Worm (Caenorhabditis elegans) whole organism, midembryonic: ENCODE measurements around the gene F10D2.8.

Experiments
- T22C8.4 ChIP-seq: fragments of 200-800 bp; sonication (Bioruptor generic); IDR thresholded peaks from 2 replicates; pipeline ENCODE4 v1.3.6; 2022; ENCODE audit warnings: missing genetic modification characterization, missing compliant biosample characterization
- flt-1 ChIP-seq: fragments of 200-800 bp; sonication (Bioruptor generic); IDR thresholded peaks from 2 replicates; pipeline ENCODE4 v1.3.6; 2022; ENCODE audit warnings: missing genetic modification characterization, missing compliant biosample characterization
- klf-2 ChIP-seq: fragments of 200-800 bp; sonication (Bioruptor generic); conservative IDR thresholded peaks from 2 replicates; pipeline ENCODE4 v1.3.6; 2022; ENCODE audit warnings: missing genetic modification reagents, missing genetic modification characterization, missing compliant biosample characterization
- med-1 ChIP-seq: sonication (generic microtip); optimal IDR thresholded peaks from 2 replicates; lab custom pipeline; 2017; ENCODE audit warnings: missing genetic modification characterization, mild to moderate bottlenecking, missing compliant biosample characterization, antibody characterized with exemption, missing genetic modification reagents; ENCODE audit not compliant: insufficient read depth
- ref-1 ChIP-seq: fragments of 200-800 bp; sonication (Bioruptor generic); conservative IDR thresholded peaks from 2 replicates; pipeline ENCODE4 v1.3.6; 2022; ENCODE audit warnings: missing genetic modification reagents, missing genetic modification characterization, missing compliant biosample characterization
- ztf-29 ChIP-seq: fragments of 200-800 bp; sonication (Bioruptor generic); IDR thresholded peaks from 2 replicates; pipeline ENCODE4 v1.3.6; 2022; ENCODE audit warnings: missing genetic modification reagents, missing genetic modification characterization, missing compliant biosample characterization

DNA sequence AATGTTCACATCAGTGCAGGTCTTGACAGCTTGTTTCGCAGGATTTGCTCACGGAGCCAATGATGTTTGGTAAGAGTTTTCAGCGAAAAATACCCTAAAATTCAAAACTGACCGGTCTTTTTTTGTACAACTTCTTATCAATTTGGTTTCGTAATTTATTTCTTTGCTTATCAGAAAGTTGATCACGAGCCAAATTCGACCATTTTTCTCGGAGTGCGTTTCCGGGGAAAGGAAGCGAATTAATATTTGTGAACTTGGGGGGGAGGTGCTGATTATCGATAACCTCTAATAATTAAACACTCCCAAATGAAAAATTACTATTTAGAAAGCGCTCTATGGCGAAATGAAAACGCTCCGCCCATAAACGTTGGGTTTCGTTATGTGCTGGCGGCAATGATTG lies 36.1 kb upstream of the F10D2.8 start:
- no peak for TF ChIP-seq flt-1
- TF ChIP-seq ref-1: no peak
- no peak for TF ChIP-seq ztf-29 (GFP tag; lab: Robert Waterston, UW)
- TF ChIP-seq klf-2 (GFP tag; lab: Robert Waterston, UW): no peak
- no peak for TF ChIP-seq T22C8.4 (GFP tag; lab: Robert Waterston, UW)
- no peak for TF ChIP-seq med-1 (GFP tag; lab: Kevin White, UChicago)
